Worm (Caenorhabditis elegans): ENCODE data around the gene C48B4.12.
A peak's percentile ranks its signal among the peaks of the same experiment; 100 is the strongest.

The C48B4.12 gene

ce11 chrIII:9620148-9620547 is 23.0 kb downstream of the C48B4.12 start:
- TF ChIP-seq lin-32 (GFP tag; optimal IDR thresholded peaks at IDR 0.05): no peak
- no peak for TF ChIP-seq mep-1 (tag; optimal IDR thresholded peaks at IDR 0.05)

ce11 chrIII:9621840-9622525 is 24.8 kb downstream of the C48B4.12 start:
- TF ChIP-seq lsy-2 (tag; optimal IDR thresholded peaks at IDR 0.05) (no peak), mab-5 (tag; optimal IDR thresholded peaks at IDR 0.05) (no peak)

- TF ChIP-seq unc-62 (GFP tag; optimal IDR thresholded peaks at IDR 0.05) (no peak), lsy-2 (tag; optimal IDR thresholded peaks at IDR 0.05) (no peak), lin-13 (tag; optimal IDR thresholded peaks at IDR 0.05) (no peak), nhr-12 (tag; optimal IDR thresholded peaks at IDR 0.05) (no peak), mep-1 (tag; optimal IDR thresholded peaks at IDR 0.05) (no peak), ceh-43 (GFP tag; optimal IDR thresholded peaks at IDR 0.05) (no peak), snpc-4 (tag; optimal IDR thresholded peaks at IDR 0.05) (no peak), ham-2 (GFP tag; optimal IDR thresholded peaks at IDR 0.05) (no peak)
These were observed 26.3 kb downstream of the C48B4.12 start for ce11 chrIII:9623460-9623859.

- TF ChIP-seq lin-32 (GFP tag; optimal IDR thresholded peaks at IDR 0.05) (no peak), zip-8 (tag; optimal IDR thresholded peaks at IDR 0.05) (no peak), sem-2 (GFP tag; optimal IDR thresholded peaks at IDR 0.05) (no peak), nhr-28 (tag; optimal IDR thresholded peaks at IDR 0.05) (no peak), mab-5 (tag; optimal IDR thresholded peaks at IDR 0.05) (no peak), ceh-43 (GFP tag; optimal IDR thresholded peaks at IDR 0.05) (no peak), mls-2 (tag; optimal IDR thresholded peaks at IDR 0.05) (no peak), mep-1 (tag; optimal IDR thresholded peaks at IDR 0.05) (no peak), lin-13 (tag; optimal IDR thresholded peaks at IDR 0.05) (no peak), nhr-76 (tag; optimal IDR thresholded peaks at IDR 0.05) (no peak), nhr-12 (tag; optimal IDR thresholded peaks at IDR 0.05) (no peak)
These were observed 29.5 kb downstream of the C48B4.12 start for ce11 chrIII:9626602-9627001.

- no peak for TF ChIP-seq nhr-76 (tag; optimal IDR thresholded peaks at IDR 0.05)
These were observed 31.9 kb downstream of the C48B4.12 start, which contains the start of gene tbg-1 for ce11 chrIII:9629054-9629453. TSS of gene tbg-1 (minus strand) at chrIII:9629154.

- peak; percentile 69 for TF ChIP-seq M03D4.4 (tag; optimal IDR thresholded peaks at IDR 0.05)
- peak; percentile 71 for TF ChIP-seq blmp-1 (tag; optimal IDR thresholded peaks at IDR 0.05)
- TF ChIP-seq ceh-83 (GFP tag; optimal IDR thresholded peaks at IDR 0.05): no peak
- TF ChIP-seq unc-39 (tag; optimal IDR thresholded peaks at IDR 0.05): no peak
- TF ChIP-seq mep-1 (tag; optimal IDR thresholded peaks at IDR 0.05): peak; percentile 77
- peak; percentile 32 for TF ChIP-seq unc-120 (tag; optimal IDR thresholded peaks at IDR 0.05; ENCODE audit: poor library complexity, severe bottlenecking)
- TF ChIP-seq zip-8 (tag; optimal IDR thresholded peaks at IDR 0.05): no peak
- peak; percentile 47 for TF ChIP-seq bed-3 (GFP tag; optimal IDR thresholded peaks at IDR 0.05)
- TF ChIP-seq ztf-11 (tag; optimal IDR thresholded peaks at IDR 0.05): no peak
- no peak for TF ChIP-seq ham-2 (GFP tag; optimal IDR thresholded peaks at IDR 0.05)
- peak; percentile 9 for TF ChIP-seq sem-2 (GFP tag; optimal IDR thresholded peaks at IDR 0.05)
- TF ChIP-seq cnd-1 (tag; optimal IDR thresholded peaks at IDR 0.05): peak; percentile 13
- no peak for TF ChIP-seq unc-62 (GFP tag; optimal IDR thresholded peaks at IDR 0.05)
- TF ChIP-seq sptf-1 (tag; optimal IDR thresholded peaks at IDR 0.05): peak; percentile 73
- peak; percentile 19 for TF ChIP-seq nhr-2 (tag; optimal IDR thresholded peaks at IDR 0.05)
- peak; percentile 47 for TF ChIP-seq ceh-43 (GFP tag; optimal IDR thresholded peaks at IDR 0.05)
- TF ChIP-seq nhr-76 (tag; optimal IDR thresholded peaks at IDR 0.05): peak; percentile 20
- TF ChIP-seq mab-5 (tag; optimal IDR thresholded peaks at IDR 0.05): peak; percentile 17
- no peak for TF ChIP-seq elt-1 (tag; optimal IDR thresholded peaks at IDR 0.05; ENCODE audit: borderline replicate concordance, insufficient read depth)
- peak; percentile 30 for TF ChIP-seq lsy-2 (tag; optimal IDR thresholded peaks at IDR 0.05)
- no peak for TF ChIP-seq tbx-8 (GFP tag; optimal IDR thresholded peaks at IDR 0.05)
- TF ChIP-seq snpc-4 (tag; optimal IDR thresholded peaks at IDR 0.05): no peak
- TF ChIP-seq ceh-39 (tag; optimal IDR thresholded peaks at IDR 0.05): peak; percentile 29
- peak; percentile 53 for TF ChIP-seq mls-2 (tag; optimal IDR thresholded peaks at IDR 0.05)
These were observed 32.7 kb downstream of the C48B4.12 start, which contains the start of gene rpac-19 for ce11 chrIII:9629855-9630254. TSS of gene rpac-19 (minus strand) at chrIII:9629885.

Data from whole organism, mixed stage, embryonic.